Fruit fly (Drosophila melanogaster) whole organism, embryonic: ENCODE results near the gene CG15332.

Experiments
- Antp ChIP-seq: fragments of 200-800 bp; sonication (Bioruptor generic); optimal IDR thresholded peaks from 3 replicates; lab custom pipeline; 2016; ENCODE audit warnings: missing biosample characterization, missing genetic modification characterization
- Atf3 ChIP-seq: fragments of 200-800 bp; sonication (Bioruptor generic); optimal IDR thresholded peaks from 3 replicates; lab custom pipeline; 2016; ENCODE audit warnings: missing biosample characterization, missing genetic modification characterization
- Blimp-1 ChIP-seq: fragments of 200-800 bp; sonication (Bioruptor generic); optimal IDR thresholded peaks from 3 replicates; lab custom pipeline; 2018; ENCODE audit warnings: missing biosample characterization, missing genetic modification characterization, mild to moderate bottlenecking, moderate library complexity, missing genetic modification reagents
- CG10959 ChIP-seq: fragments of 200-800 bp; sonication (Bioruptor generic); IDR thresholded peaks from 2 replicates; pipeline ENCODE4 v1.3.6; 2022; ENCODE audit warnings: missing biosample characterization, missing genetic modification characterization
- CG10979 ChIP-seq: fragments of 200-800 bp; sonication (Bioruptor generic); optimal IDR thresholded peaks from 2 replicates; lab custom pipeline; 2018; ENCODE audit warnings: missing biosample characterization, mild to moderate bottlenecking, missing genetic modification characterization, moderate library complexity
- CG12769 ChIP-seq: fragments of 200-800 bp; sonication (Bioruptor generic); optimal IDR thresholded peaks from 2 replicates; lab custom pipeline; 2019; ENCODE audit warnings: missing biosample characterization, mild to moderate bottlenecking, missing genetic modification characterization, moderate library complexity
- CG13424 ChIP-seq: fragments of 200-800 bp; sonication (Bioruptor generic); optimal IDR thresholded peaks from 2 replicates; lab custom pipeline; 2019; ENCODE audit warnings: missing biosample characterization, mild to moderate bottlenecking, missing genetic modification characterization, moderate library complexity
- CG13624 ChIP-seq: fragments of 200-800 bp; sonication (Bioruptor generic); optimal IDR thresholded peaks from 2 replicates; lab custom pipeline; 2016; ENCODE audit warnings: missing biosample characterization, missing genetic modification characterization
- CG14050 ChIP-seq: fragments of 200-800 bp; sonication (Bioruptor generic); IDR thresholded peaks from 3 replicates; pipeline ENCODE4 v1.3.6; 2022; ENCODE audit warnings: missing biosample characterization, missing genetic modification characterization
- CG30403 ChIP-seq: fragments of 200-800 bp; sonication (Bioruptor generic); optimal IDR thresholded peaks from 3 replicates; lab custom pipeline; 2016; ENCODE audit warnings: missing biosample characterization, missing genetic modification characterization
- CG3163 ChIP-seq: fragments of 200-800 bp; sonication (Bioruptor generic); optimal IDR thresholded peaks from 3 replicates; lab custom pipeline; 2016; ENCODE audit warnings: missing biosample characterization, missing genetic modification characterization
- CG34224 ChIP-seq: fragments of 200-800 bp; sonication (Bioruptor generic); IDR thresholded peaks from 3 replicates; pipeline ENCODE4 v1.3.6; 2022; ENCODE audit warnings: missing biosample characterization, missing genetic modification characterization; ENCODE audit not compliant: partially characterized antibody
- CG5953 ChIP-seq: fragments of 200-800 bp; sonication (Bioruptor generic); IDR thresholded peaks from 2 replicates; pipeline ENCODE4 v1.3.6; 2022; ENCODE audit warnings: missing biosample characterization, missing genetic modification characterization
- CG7786 ChIP-seq: fragments of 200-800 bp; sonication (Bioruptor generic); optimal IDR thresholded peaks from 2 replicates; lab custom pipeline; 2016; ENCODE audit warnings: missing biosample characterization, missing genetic modification characterization
- CG8290 ChIP-seq, 3 experiments: fragments of 200-800 bp; sonication (Bioruptor generic); optimal IDR thresholded peaks; 2 replicates each; lab custom pipeline; 2016 to 2019; ENCODE audit warnings: missing biosample characterization in 3 of 3, missing genetic modification characterization in 3 of 3, mild to moderate bottlenecking in 2 of 3, moderate library complexity in 1 of 3
- CG9727 ChIP-seq: fragments of 200-800 bp; sonication (Bioruptor generic); optimal IDR thresholded peaks from 3 replicates; lab custom pipeline; 2017; ENCODE audit warnings: missing biosample characterization, mild to moderate bottlenecking, missing genetic modification characterization
- Chrac-16 ChIP-seq: fragments of 200-800 bp; sonication (Bioruptor generic); optimal IDR thresholded peaks from 3 replicates; lab custom pipeline; 2016; ENCODE audit warnings: missing biosample characterization, missing genetic modification characterization
- Doc3 ChIP-seq: fragments of 200-800 bp; sonication (Bioruptor generic); IDR thresholded peaks from 3 replicates; pipeline ENCODE4 v1.3.6; 2022; ENCODE audit warnings: missing biosample characterization, missing genetic modification characterization; ENCODE audit not compliant: partially characterized antibody
- Drgx ChIP-seq: fragments of 200-800 bp; sonication (Bioruptor generic); IDR thresholded peaks from 2 replicates; pipeline ENCODE4 v1.3.6; 2022; ENCODE audit warnings: missing biosample characterization, missing genetic modification characterization
- Ets65A ChIP-seq: fragments of 200-800 bp; sonication (Bioruptor generic); peaks from one replicate; lab custom pipeline; 2016; ENCODE audit warnings: missing biosample characterization, missing genetic modification characterization
- Fer1 ChIP-seq: fragments of 200-800 bp; sonication (Bioruptor generic); optimal IDR thresholded peaks from 2 replicates; lab custom pipeline; 2017; ENCODE audit warnings: missing biosample characterization, mild to moderate bottlenecking, missing genetic modification characterization
- HLHmδ ChIP-seq: fragments of 200-800 bp; sonication (Bioruptor generic); optimal IDR thresholded peaks from 2 replicates; lab custom pipeline; 2018; ENCODE audit warnings: missing biosample characterization, mild to moderate bottlenecking, missing genetic modification characterization, moderate library complexity
- Hr3 ChIP-seq: fragments of 200-800 bp; sonication (Bioruptor generic); optimal IDR thresholded peaks from 3 replicates; lab custom pipeline; 2016; ENCODE audit warnings: missing biosample characterization, missing genetic modification characterization
- MBD-R2 ChIP-seq: fragments of 200-800 bp; sonication (Bioruptor generic); IDR thresholded peaks from 2 replicates; pipeline ENCODE4 v1.3.6; 2022; ENCODE audit warnings: missing biosample characterization, missing genetic modification characterization
- PHDP ChIP-seq: fragments of 200-800 bp; sonication (Bioruptor generic); optimal IDR thresholded peaks from 3 replicates; lab custom pipeline; 2018; ENCODE audit warnings: missing biosample characterization, mild to moderate bottlenecking, missing genetic modification characterization, moderate library complexity
- Sox100B ChIP-seq: fragments of 200-800 bp; sonication (Bioruptor generic); optimal IDR thresholded peaks from 3 replicates; lab custom pipeline; 2018; ENCODE audit warnings: missing biosample characterization, mild to moderate bottlenecking, missing genetic modification characterization
- Sry-β ChIP-seq: fragments of 200-800 bp; sonication (Bioruptor generic); optimal IDR thresholded peaks from 2 replicates; lab custom pipeline; 2018; ENCODE audit warnings: missing biosample characterization, mild to moderate bottlenecking, missing genetic modification characterization, moderate library complexity
- Usf ChIP-seq: fragments of 200-800 bp; sonication (Bioruptor generic); optimal IDR thresholded peaks from 2 replicates; lab custom pipeline; 2017; ENCODE audit warnings: missing genotype, missing biosample characterization, missing genetic modification characterization
- bcd ChIP-seq: fragments of 200-800 bp; sonication (Bioruptor generic); optimal IDR thresholded peaks from 2 replicates; lab custom pipeline; 2017; ENCODE audit warnings: missing biosample characterization, mild to moderate bottlenecking, missing genetic modification characterization
- bsh ChIP-seq, 2 experiments: fragments of 200-800 bp; sonication (Bioruptor generic); optimal IDR thresholded peaks; 2 replicates each; lab custom pipeline; 2017 to 2018; ENCODE audit warnings: mild to moderate bottlenecking in 2 of 2, missing biosample characterization in 2 of 2, missing genetic modification characterization in 2 of 2, moderate library complexity in 1 of 2
- crol ChIP-seq: fragments of 200-800 bp; sonication (Bioruptor generic); IDR thresholded peaks from 2 replicates; pipeline ENCODE4 v1.3.6; 2022; ENCODE audit warnings: missing biosample characterization, missing genetic modification characterization
- dmrt99B ChIP-seq: fragments of 200-800 bp; sonication (Bioruptor generic); optimal IDR thresholded peaks from 2 replicates; lab custom pipeline; 2018; ENCODE audit warnings: missing biosample characterization, mild to moderate bottlenecking, missing genetic modification characterization, moderate library complexity
- fru ChIP-seq: fragments of >200 bp; optimal IDR thresholded peaks from 2 replicates; lab custom pipeline; 2017
- gce ChIP-seq: fragments of 200-800 bp; sonication (Bioruptor generic); IDR thresholded peaks from 3 replicates; pipeline ENCODE4 v1.3.6; 2022; ENCODE audit warnings: missing biosample characterization, missing genetic modification characterization
- kni ChIP-seq: fragments of 200-800 bp; sonication (Bioruptor generic); optimal IDR thresholded peaks from 3 replicates; lab custom pipeline; 2017; ENCODE audit warnings: mild to moderate bottlenecking, missing biosample characterization, missing genetic modification reagents, missing genetic modification characterization
- lola ChIP-seq, 3 experiments: fragments of >200 bp in 2 of 3; fragments of 200-800 bp in 1 of 3; sonication (Bioruptor generic) in 1 of 3; optimal IDR thresholded peaks; 2 replicates each; lab custom pipeline; 2017 to 2019; ENCODE audit warnings: missing biosample characterization in 3 of 3, missing genetic modification characterization in 3 of 3, mild to moderate bottlenecking in 1 of 3, moderate library complexity in 1 of 3
- maf-S ChIP-seq: fragments of 200-800 bp; sonication (Bioruptor generic); optimal IDR thresholded peaks from 2 replicates; lab custom pipeline; 2016; ENCODE audit warnings: missing biosample characterization, missing genetic modification characterization
- nau ChIP-seq: fragments of 200-800 bp; sonication (Bioruptor generic); optimal IDR thresholded peaks from 3 replicates; lab custom pipeline; 2017; ENCODE audit warnings: missing biosample characterization, mild to moderate bottlenecking, missing genetic modification characterization, missing genetic modification reagents
- nom ChIP-seq: fragments of 200-800 bp; sonication (Bioruptor generic); optimal IDR thresholded peaks from 2 replicates; lab custom pipeline; 2017; ENCODE audit warnings: missing biosample characterization, missing genetic modification characterization, mild to moderate bottlenecking, moderate library complexity, missing genetic modification reagents
- pb ChIP-seq: fragments of 200-800 bp; sonication (Bioruptor generic); optimal IDR thresholded peaks from 3 replicates; lab custom pipeline; 2016; ENCODE audit warnings: missing biosample characterization, missing genetic modification characterization
- sens-2 ChIP-seq: fragments of 200-800 bp; sonication (Bioruptor generic); IDR thresholded peaks from 2 replicates; pipeline ENCODE4 v1.3.6; 2022; ENCODE audit warnings: missing biosample characterization, missing genetic modification characterization
- sim ChIP-seq: fragments of 200-800 bp; sonication (Bioruptor generic); IDR thresholded peaks from 2 replicates; pipeline ENCODE4 v1.3.6; 2022; ENCODE audit warnings: missing biosample characterization, missing genetic modification characterization
- sqz ChIP-seq: fragments of 200-800 bp; sonication (Bioruptor generic); optimal IDR thresholded peaks from 3 replicates; lab custom pipeline; 2018; ENCODE audit warnings: missing biosample characterization, mild to moderate bottlenecking, missing genetic modification characterization
- tna ChIP-seq: fragments of 200-800 bp; sonication (Bioruptor generic); IDR thresholded peaks from 2 replicates; pipeline ENCODE4 v1.3.6; 2022; ENCODE audit warnings: missing biosample characterization, missing genetic modification characterization; ENCODE audit not compliant: partially characterized antibody
- tup ChIP-seq: fragments of 200-800 bp; sonication (Bioruptor generic); optimal IDR thresholded peaks from 2 replicates; lab custom pipeline; 2016; ENCODE audit warnings: missing biosample characterization, mild to moderate bottlenecking, missing genetic modification characterization, moderate library complexity
- vnd ChIP-seq: fragments of 200-800 bp; sonication (Bioruptor generic); IDR thresholded peaks from 3 replicates; pipeline ENCODE4 v1.3.6; 2022; ENCODE audit warnings: missing biosample characterization, missing genetic modification characterization; ENCODE audit not compliant: partially characterized antibody
- vvl ChIP-seq: fragments of 200-800 bp; sonication (Bioruptor generic); IDR thresholded peaks from 2 replicates; pipeline ENCODE4 v1.3.6; 2022; ENCODE audit warnings: missing biosample characterization, missing genetic modification characterization

The CG15332 gene

DNA sequence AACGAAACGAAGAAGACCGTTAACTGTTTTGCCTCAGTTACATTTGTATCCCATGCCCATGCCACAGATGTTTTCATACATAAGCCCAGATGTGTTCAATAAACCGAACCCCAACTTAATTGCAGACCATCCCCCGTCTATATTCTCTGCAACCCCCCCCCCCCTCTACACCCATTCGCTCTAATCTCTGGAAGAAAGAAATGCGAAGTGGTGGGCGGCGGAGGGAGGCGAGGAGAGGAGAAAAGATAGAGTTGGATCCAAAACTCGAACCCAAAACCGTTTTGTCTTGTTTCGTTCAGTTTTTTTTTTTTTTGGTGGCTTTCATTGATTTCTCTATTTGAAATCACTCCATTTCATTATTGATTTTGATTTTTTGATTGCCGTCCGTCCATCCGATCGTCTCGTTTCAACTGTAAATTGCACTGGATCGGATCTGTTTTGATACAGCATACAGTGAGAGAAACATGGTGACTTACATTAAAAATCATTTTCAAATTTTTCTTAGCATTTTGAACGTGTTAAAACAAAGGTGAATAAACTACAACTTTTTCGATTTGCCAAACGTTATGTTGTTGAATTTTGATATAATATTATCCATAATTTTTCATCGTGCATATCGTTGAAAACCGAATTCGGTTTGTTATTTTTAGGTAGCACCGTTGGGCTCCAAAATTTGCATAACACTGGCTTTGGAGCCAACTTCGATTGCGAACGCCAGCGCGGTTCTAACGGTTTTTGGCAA lies 19.9 kb upstream of the CG15332 start (continued):
- TF ChIP-seq maf-S (no peak), sim (GFP tag; lab: Robert Waterston, UW) (0 out of 2 replicates have a peak, but pooled peaks have one; percentile 20), fru (no peak), PHDP (tag; lab: Kevin White, UChicago) (peak; percentile 35), Atf3 (GFP tag; lab: Kevin White, UChicago) (no peak), CG12769 (tag; lab: Kevin White, UChicago) (no peak), gce (no peak), sqz (GFP tag; lab: Kevin White, UChicago) (no peak), CG10979 (tag; lab: Kevin White, UChicago) (peak; percentile 49), dmrt99B (tag; lab: Kevin White, UChicago) (peak; percentile 56)

DNA sequence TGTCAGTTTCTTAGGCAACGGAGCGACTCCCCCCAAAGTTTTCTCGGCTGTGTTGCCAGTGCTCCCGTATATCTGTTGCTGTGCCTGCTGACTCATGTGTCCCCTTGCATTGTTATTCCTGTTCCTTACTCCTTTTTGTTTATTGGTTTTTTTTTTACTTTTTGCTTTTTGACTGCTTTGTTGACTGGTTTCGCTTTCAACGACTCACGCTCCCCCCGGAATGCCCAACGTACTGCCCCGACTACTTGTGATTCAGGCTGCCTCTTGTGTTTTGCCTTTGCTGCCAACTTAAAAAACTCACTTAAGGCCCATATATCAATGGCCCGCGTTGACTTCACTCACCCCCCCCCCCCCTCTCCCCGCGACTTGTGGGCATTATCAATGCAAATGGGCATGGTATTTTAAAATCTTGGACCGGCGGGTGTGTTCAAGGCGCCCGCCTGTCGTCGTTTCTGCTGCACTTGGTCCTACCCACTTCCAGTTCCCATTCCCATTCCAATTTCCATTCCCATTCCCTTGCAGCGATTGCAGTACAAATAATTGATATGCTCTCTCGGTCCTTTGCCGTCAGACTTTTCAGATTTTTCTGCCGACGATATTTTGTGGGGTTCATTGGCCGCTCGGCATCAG lies 17.6 kb upstream of the CG15332 start:
- TF ChIP-seq HLHmδ (GFP tag; lab: Kevin White, UChicago), result no peak
- no peak for TF ChIP-seq Sox100B (GFP tag; lab: Kevin White, UChicago)
- TF ChIP-seq Chrac-16 (GFP tag; lab: Kevin White, UChicago), result no peak
- no peak for TF ChIP-seq bsh (GFP tag; optimal IDR thresholded peaks at IDR 0.05; lab: Kevin White, UChicago)
- TF ChIP-seq Fer1 (GFP tag; lab: Kevin White, UChicago), result no peak
- no peak for TF ChIP-seq CG5953
- TF ChIP-seq CG8290 (GFP tag; optimal IDR thresholded peaks at IDR 0.05; lab: Kevin White, UChicago), result no peak
- no peak for TF ChIP-seq CG8290 (tag; optimal IDR thresholded peaks at IDR 0.05; lab: Kevin White, UChicago)
- peak; percentile 69 for TF ChIP-seq Blimp-1
- no peak for TF ChIP-seq sqz (GFP tag; lab: Kevin White, UChicago)
- peak; percentile 79 for TF ChIP-seq crol (GFP tag; lab: Robert Waterston, UW)
- no peak for TF ChIP-seq CG9727
- TF ChIP-seq nau (GFP tag; lab: Kevin White, UChicago), result no peak
- TF ChIP-seq tna, result no peak
- TF ChIP-seq kni, result peak; percentile 53
- TF ChIP-seq CG14050 (GFP tag; lab: Robert Waterston, UW), result no peak
- peak; percentile 86 for TF ChIP-seq nom (GFP tag; lab: Kevin White, UChicago)
- no peak for TF ChIP-seq Drgx
- TF ChIP-seq lola (GFP tag; optimal IDR thresholded peaks at IDR 0.05; lab: Kevin White, UChicago), result no peak
- no peak for TF ChIP-seq CG3163
- no peak for TF ChIP-seq Hr3 (GFP tag; lab: Kevin White, UChicago)
- TF ChIP-seq CG13624, result no peak
- no peak for TF ChIP-seq bcd
- no peak for TF ChIP-seq Ets65A
- TF ChIP-seq CG7786 (GFP tag; lab: Kevin White, UChicago), result no peak
- no peak for TF ChIP-seq Antp (GFP tag; lab: Kevin White, UChicago)
- TF ChIP-seq MBD-R2 (GFP tag; lab: Robert Waterston, UW), result no peak
- no peak for TF ChIP-seq CG30403
- no peak for TF ChIP-seq tup (GFP tag; lab: Kevin White, UChicago)
- TF ChIP-seq Sry-β, result no peak
- peak; percentile 16; the same call in 1 of the 2 replicates for TF ChIP-seq vvl (GFP tag; lab: Robert Waterston, UW)
- no peak for TF ChIP-seq CG34224
- no peak for TF ChIP-seq Usf
- TF ChIP-seq CG10959, result no peak
- no peak for TF ChIP-seq vnd (GFP tag; lab: Robert Waterston, UW)
- no peak for TF ChIP-seq pb
- no peak for TF ChIP-seq Doc3 (GFP tag; lab: Robert Waterston, UW)
- no peak for TF ChIP-seq sens-2 (GFP tag; lab: Robert Waterston, UW)
- no peak for TF ChIP-seq CG13424 (tag; lab: Kevin White, UChicago)
